Worm (Caenorhabditis elegans): ENCODE measurements around the gene ipla-7.

DNA sequence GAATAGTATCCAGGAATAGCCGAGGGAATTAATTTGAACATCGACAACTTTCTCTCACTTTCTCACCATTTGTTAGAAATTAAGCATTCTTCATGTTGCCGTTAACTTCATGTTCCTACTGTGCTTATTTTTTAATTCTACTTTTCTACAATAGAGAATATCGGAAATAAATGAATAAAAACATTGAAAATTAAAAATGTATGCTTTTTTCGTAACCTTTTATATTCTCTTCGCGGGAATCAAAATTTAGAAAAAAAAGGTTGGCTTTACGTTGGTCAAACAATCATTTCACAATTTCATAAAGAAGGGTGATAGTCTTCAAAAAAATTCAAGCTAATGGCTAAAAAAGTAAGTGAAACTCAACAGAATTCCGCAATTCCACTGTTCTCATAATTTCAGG is 13.2 kb upstream of the ipla-7 start, which contains the start of gene W01B6.5:
- TF ChIP-seq fos-1 (tag; optimal IDR thresholded peaks at IDR 0.05) (no peak), unc-62 (GFP tag; optimal IDR thresholded peaks at IDR 0.05) (no peak), ztf-4 (tag; optimal IDR thresholded peaks at IDR 0.05) (no peak), ama-1 (optimal IDR thresholded peaks at IDR 0.05) (no peak), alr-1 (tag; optimal IDR thresholded peaks at IDR 0.05) (no peak), nhr-6 (tag; optimal IDR thresholded peaks at IDR 0.05) (no peak), aly-2 (tag; optimal IDR thresholded peaks at IDR 0.05) (no peak), sem-4 (tag; optimal IDR thresholded peaks at IDR 0.05) (no peak), nhr-11 (tag; optimal IDR thresholded peaks at IDR 0.05) (no peak)
